Worm (Caenorhabditis elegans): ENCODE results near the gene sld-5.

The sld-5 gene

ce11 chrV:20269661-20270137 is 32.2 kb upstream of the sld-5 start, which contains the start of the genes prmt-1 and cdkr-3 (continued):
- no peak for TF ChIP-seq fkh-10 (GFP tag; optimal IDR thresholded peaks at IDR 0.05)
- peak; percentile 56 for TF ChIP-seq nhr-85 (tag)
- TF ChIP-seq ceh-88 (GFP tag; IDR thresholded peaks at IDR 0.05) = no peak
- TF ChIP-seq isw-1 (GFP tag; IDR thresholded peaks at IDR 0.05) = peak; percentile 10; the same call in 1 of the 2 replicates
- peak; percentile 13 to 59 (median 52) for TF ChIP-seq ceh-82 (tag; optimal IDR thresholded peaks at IDR 0.05)
- no peak for TF ChIP-seq zag-1 (tag; optimal IDR thresholded peaks at IDR 0.05)
- no peak for TF ChIP-seq C34B4.2 (tag; optimal IDR thresholded peaks at IDR 0.05)
- TF ChIP-seq dpl-1 (GFP tag; optimal IDR thresholded peaks at IDR 0.05) = peak; percentile 45 to 74 (median 62)
- no peak for TF ChIP-seq lin-15B (tag; optimal IDR thresholded peaks at IDR 0.05)
- TF ChIP-seq nhr-47 (tag; optimal IDR thresholded peaks at IDR 0.05) = peak; percentile 41
- no peak for TF ChIP-seq aha-1 (tag; optimal IDR thresholded peaks at IDR 0.05)
- peak; percentile 80 for TF ChIP-seq blmp-1 (tag; optimal IDR thresholded peaks at IDR 0.05)
- TF ChIP-seq tlp-1 (tag; optimal IDR thresholded peaks at IDR 0.05) = no peak
- peak; percentile 42 to 82 for TF ChIP-seq lsy-2 (tag; optimal IDR thresholded peaks at IDR 0.05)
- TF ChIP-seq sup-37 (GFP tag; optimal IDR thresholded peaks at IDR 0.05) = no peak
- peak; percentile 30 for TF ChIP-seq swsn-7 (tag; optimal IDR thresholded peaks at IDR 0.05)
- TF ChIP-seq snpc-4 (tag; optimal IDR thresholded peaks at IDR 0.05) = peak; percentile 4
- no peak for TF ChIP-seq nhr-11 (tag; optimal IDR thresholded peaks at IDR 0.05)
- peak; percentile 84 for TF ChIP-seq xbp-1 (tag; optimal IDR thresholded peaks at IDR 0.05)
- TF ChIP-seq egl-13 (tag; optimal IDR thresholded peaks at IDR 0.05) = no peak
- TF ChIP-seq ztf-4 (tag; optimal IDR thresholded peaks at IDR 0.05) = no peak
- no peak for TF ChIP-seq ceh-90 (tag; optimal IDR thresholded peaks at IDR 0.05)
- no peak for TF ChIP-seq ces-1 (GFP tag; optimal IDR thresholded peaks at IDR 0.05)
- TF ChIP-seq tbx-2 (tag; optimal IDR thresholded peaks at IDR 0.05) = peak; percentile 9
- TF ChIP-seq nhr-71 (tag; optimal IDR thresholded peaks at IDR 0.05) = peak; percentile 52
- no peak for TF ChIP-seq unc-30 (tag; optimal IDR thresholded peaks at IDR 0.05)
- TF ChIP-seq elt-3 (tag; optimal IDR thresholded peaks at IDR 0.05) = peak in 1 of 6 experiments; percentile 48
- TF ChIP-seq unc-130 (tag; optimal IDR thresholded peaks at IDR 0.05) = peak; percentile 35
- peak; percentile 60 for TF ChIP-seq snu-23 (GFP tag; optimal IDR thresholded peaks at IDR 0.05)
- TF ChIP-seq dsc-1 (tag; optimal IDR thresholded peaks at IDR 0.05) = no peak
- TF ChIP-seq egl-27 (tag; optimal IDR thresholded peaks at IDR 0.05) = no peak
- TF ChIP-seq unc-98 (GFP tag; IDR thresholded peaks at IDR 0.05) = no peak
- TF ChIP-seq hlh-4 (tag; optimal IDR thresholded peaks at IDR 0.05) = no peak
- peak; percentile 32 for TF ChIP-seq F16B12.6 (tag; optimal IDR thresholded peaks at IDR 0.05)
- TF ChIP-seq nhr-84 (tag; optimal IDR thresholded peaks at IDR 0.05) = no peak
- TF ChIP-seq ets-5 (GFP tag; IDR thresholded peaks at IDR 0.05) = no peak
- TF ChIP-seq ama-1 (optimal IDR thresholded peaks at IDR 0.05) = no peak
- TF ChIP-seq alr-1 (tag; optimal IDR thresholded peaks at IDR 0.05; ENCODE audit: borderline replicate concordance) = no peak

- TF ChIP-seq fkh-10 (GFP tag; optimal IDR thresholded peaks at IDR 0.05) (no peak), nhr-20 (tag; optimal IDR thresholded peaks at IDR 0.05) (no peak), nhr-71 (tag; optimal IDR thresholded peaks at IDR 0.05) (no peak), mab-9 (GFP tag; IDR thresholded peaks at IDR 0.05) (no peak), fkh-8 (tag; optimal IDR thresholded peaks at IDR 0.05) (no peak), C16A3.4 (tag; optimal IDR thresholded peaks at IDR 0.05) (no peak), nhr-47 (tag; optimal IDR thresholded peaks at IDR 0.05) (no peak), ztf-11 (tag; optimal IDR thresholded peaks at IDR 0.05) (no peak), vab-15 (tag; optimal IDR thresholded peaks at IDR 0.05) (no peak), ceh-88 (GFP tag; IDR thresholded peaks at IDR 0.05) (no peak), snu-23 (GFP tag; optimal IDR thresholded peaks at IDR 0.05) (no peak), nhr-11 (tag; optimal IDR thresholded peaks at IDR 0.05) (no peak), zag-1 (tag; optimal IDR thresholded peaks at IDR 0.05) (no peak), ceh-63 (GFP tag; optimal IDR thresholded peaks at IDR 0.05) (no peak), fkh-4 (tag; optimal IDR thresholded peaks at IDR 0.05; ENCODE audit: borderline replicate concordance) (no peak)
These were observed 29.4 kb upstream of the sld-5 start, which contains the start of gene mdt-17 for ce11 chrV:20266992-20267391. Gene mdt-17 (minus strand): TSS chrV:20267247.

All from whole organism, L1 larva.